Fruit fly (Drosophila melanogaster) whole organism: Measurements from ENCODE around the gene niki.
A peak's percentile ranks its signal among the peaks of the same experiment; 100 is the strongest.

Experiments
- CG8478 ChIP-seq: fragments of >200 bp; optimal IDR thresholded peaks from 2 replicates; lab custom pipeline; 2018; ENCODE audit warnings: inconsistent platforms
- Dll ChIP-seq: fragments of >200 bp; optimal IDR thresholded peaks from 2 replicates; lab custom pipeline; 2017
- EcR ChIP-seq, 2 experiments: fragments of >200 bp; optimal IDR thresholded peaks; 2 replicates each; lab custom pipeline; 2017; ENCODE audit warnings: missing biosample characterization in 2 of 2, missing genetic modification characterization in 2 of 2, missing genetic modification reagents in 2 of 2
- pan ChIP-seq: fragments of >200 bp; optimal IDR thresholded peaks from 2 replicates; lab custom pipeline; 2017
- psq ChIP-seq: fragments of >200 bp; optimal IDR thresholded peaks from 2 replicates; lab custom pipeline; 2017
- usp ChIP-seq: fragments of >200 bp; optimal IDR thresholded peaks from 2 replicates; lab custom pipeline; 2017; ENCODE audit warnings: missing biosample characterization, missing genetic modification characterization, mixed read lengths

niki gene

dm6 chr3R:24816993-24817854, 8.2 kb downstream of the niki start, which contains the start of the genes CG5808 and Saf-B:
Gene CG5808 (minus strand): TSS chr3R:24817007.
Gene Saf-B (plus strand): TSS chr3R:24817464.
- TF ChIP-seq pan (lab: Kevin White, UChicago) (no peak), psq (no peak), CG8478 (no peak), usp (GFP tag; lab: Kevin White, UChicago) (no peak), EcR (GFP tag; optimal IDR thresholded peaks at IDR 0.05; lab: Kevin White, UChicago) (no peak), Dll (no peak)

- TF ChIP-seq psq (no peak), Dll (no peak), usp (GFP tag; lab: Kevin White, UChicago) (no peak), pan (lab: Kevin White, UChicago) (no peak), CG8478 (no peak), EcR (GFP tag; optimal IDR thresholded peaks at IDR 0.05; lab: Kevin White, UChicago) (no peak)
Measured at dm6 chr3R:24813637-24814301, 11.7 kb downstream of the niki start, which contains the start of the genes lili and CG34150. Gene lili (minus strand): TSS chr3R:24814012. Gene CG34150 (plus strand): TSS chr3R:24814262.

- TF ChIP-seq CG8478 (no peak), Dll (no peak), EcR (GFP tag; optimal IDR thresholded peaks at IDR 0.05; lab: Kevin White, UChicago) (no peak), usp (GFP tag; lab: Kevin White, UChicago) (no peak)
Measured at dm6 chr3R:24812987-24813636, 12.3 kb downstream of the niki start.

dm6 chr3R:24812394-24812793, 13.1 kb downstream of the niki start:
- no peak for TF ChIP-seq usp (GFP tag; lab: Kevin White, UChicago)
- TF ChIP-seq pan (lab: Kevin White, UChicago): no peak
- no peak for TF ChIP-seq CG8478
- TF ChIP-seq EcR (GFP tag; optimal IDR thresholded peaks at IDR 0.05; lab: Kevin White, UChicago): no peak
- TF ChIP-seq Dll: no peak
- TF ChIP-seq psq: no peak

dm6 chr3R:24810844-24811625, 14.4 kb downstream of the niki start:
- TF ChIP-seq EcR (GFP tag; optimal IDR thresholded peaks at IDR 0.05; lab: Kevin White, UChicago) (peak in 1 of 2 experiments; percentile 89), Dll (no peak), usp (GFP tag; lab: Kevin White, UChicago) (no peak)

- TF ChIP-seq Dll (no peak), CG8478 (no peak), usp (GFP tag; lab: Kevin White, UChicago) (no peak), pan (lab: Kevin White, UChicago) (no peak), psq (no peak), EcR (GFP tag; optimal IDR thresholded peaks at IDR 0.05; lab: Kevin White, UChicago) (no peak)
Measured at dm6 chr3R:24809576-24810279, 15.7 kb downstream of the niki start.

- TF ChIP-seq psq (no peak), usp (GFP tag; lab: Kevin White, UChicago) (no peak), CG8478 (no peak), Dll (no peak), EcR (GFP tag; optimal IDR thresholded peaks at IDR 0.05; lab: Kevin White, UChicago) (no peak), pan (lab: Kevin White, UChicago) (no peak)
Measured at dm6 chr3R:24807321-24807720, 18.1 kb downstream of the niki start, which contains the start of gene CG6980. Gene CG6980 (plus strand): TSS chr3R:24807621.

- TF ChIP-seq EcR (GFP tag; optimal IDR thresholded peaks at IDR 0.05; lab: Kevin White, UChicago) (no peak), pan (lab: Kevin White, UChicago) (no peak), usp (GFP tag; lab: Kevin White, UChicago) (no peak), psq (no peak), CG8478 (no peak), Dll (no peak)
Measured at dm6 chr3R:24805048-24805447, 20.4 kb downstream of the niki start, which contains the start of gene polybromo. Gene polybromo (minus strand): TSS chr3R:24805259.

dm6 chr3R:24799503-24799902, 25.9 kb downstream of the niki start, which contains the start of gene Ude:
Gene Ude (minus strand): TSS chr3R:24799668.
- TF ChIP-seq usp (GFP tag; lab: Kevin White, UChicago): no peak
- no peak for TF ChIP-seq psq
- no peak for TF ChIP-seq CG8478
- no peak for TF ChIP-seq EcR (GFP tag; optimal IDR thresholded peaks at IDR 0.05; lab: Kevin White, UChicago)
- no peak for TF ChIP-seq Dll
- no peak for TF ChIP-seq pan (lab: Kevin White, UChicago)

- TF ChIP-seq Dll: no peak
- no peak for TF ChIP-seq EcR (GFP tag; optimal IDR thresholded peaks at IDR 0.05; lab: Kevin White, UChicago)
- TF ChIP-seq psq: no peak
- no peak for TF ChIP-seq CG8478
- TF ChIP-seq usp (GFP tag; lab: Kevin White, UChicago): no peak
- no peak for TF ChIP-seq pan (lab: Kevin White, UChicago)
Measured at dm6 chr3R:24798595-24798994, 26.9 kb downstream of the niki start.

dm6 chr3R:24790036-24790435, 35.4 kb downstream of the niki start, which contains the start of gene CG13634:
Gene CG13634 (minus strand): TSS chr3R:24790136.
- TF ChIP-seq psq: no peak
- TF ChIP-seq EcR (GFP tag; optimal IDR thresholded peaks at IDR 0.05; lab: Kevin White, UChicago): no peak
- TF ChIP-seq pan (lab: Kevin White, UChicago): no peak
- TF ChIP-seq Dll: no peak
- no peak for TF ChIP-seq CG8478
- TF ChIP-seq usp (GFP tag; lab: Kevin White, UChicago): no peak
